Worm (Caenorhabditis elegans): Measurements from ENCODE around the gene C10G8.2.

- no peak for TF ChIP-seq aly-1 (tag; optimal IDR thresholded peaks at IDR 0.05)
- TF ChIP-seq ama-1 (optimal IDR thresholded peaks at IDR 0.05) = no peak
- TF ChIP-seq hmg-4 (GFP tag; optimal IDR thresholded peaks at IDR 0.05) = no peak
- no peak for TF ChIP-seq flt-1 (GFP tag; IDR thresholded peaks at IDR 0.05)
These were observed 15.6 kb downstream of the C10G8.2 start for ce11 chrV:5329677-5330266.
